Fruit fly (Drosophila melanogaster): ENCODE data around the gene lz.

DNA sequence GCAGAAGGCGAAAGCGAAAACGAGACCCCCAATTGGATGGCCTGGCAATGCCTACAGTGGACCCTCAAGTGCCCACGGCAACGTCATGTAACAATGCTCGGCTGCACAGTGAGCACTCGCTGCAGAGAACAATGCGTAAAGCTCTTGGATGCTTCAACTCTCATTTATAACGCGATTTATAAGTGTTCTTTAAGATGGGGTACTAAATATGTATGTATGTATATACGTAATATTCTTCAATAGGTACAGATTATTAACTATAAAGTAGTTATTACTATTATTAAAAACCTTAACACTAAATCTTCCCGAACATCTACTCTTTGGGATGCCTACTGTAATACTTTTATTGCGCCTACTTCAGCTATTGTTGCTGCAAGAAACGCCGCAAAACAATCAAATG is 18.4 kb upstream of the lz start:
- TF ChIP-seq rn (GFP tag; IDR thresholded peaks at IDR 0.05) (no peak), CG10348 (GFP tag; IDR thresholded peaks at IDR 0.05) (no peak), CG13204 (GFP tag; optimal IDR thresholded peaks at IDR 0.05) (no peak), EcR (GFP tag; optimal IDR thresholded peaks at IDR 0.05) (no peak), D1 (tag; optimal IDR thresholded peaks at IDR 0.05) (no peak), CG8301 (tag; optimal IDR thresholded peaks at IDR 0.05) (no peak), CG8159 (tag; optimal IDR thresholded peaks at IDR 0.05) (no peak), Snoo (tag; optimal IDR thresholded peaks at IDR 0.05) (no peak), CG34367 (tag; optimal IDR thresholded peaks at IDR 0.05) (no peak), Pif1A (GFP tag; optimal IDR thresholded peaks at IDR 0.05) (no peak), CG17806 (tag; optimal IDR thresholded peaks at IDR 0.05) (no peak), CG9948 (tag; optimal IDR thresholded peaks at IDR 0.05) (no peak), CG15710 (tag; optimal IDR thresholded peaks at IDR 0.05) (no peak), CG12605 (GFP tag; IDR thresholded peaks at IDR 0.05) (no peak)

Data from whole organism, pupa.